Fruit fly (Drosophila melanogaster) whole organism, embryonic: ENCODE measurements around the gene CG15418.

ENCODE experiments used
- Atf-2 ChIP-seq: fragments of 200-800 bp; sonication (Bioruptor generic); optimal IDR thresholded peaks from 2 replicates; lab custom pipeline; 2016; ENCODE audit warnings: missing biosample characterization, missing genetic modification characterization
- Awh ChIP-seq: fragments of 200-800 bp; sonication (Bioruptor generic); IDR thresholded peaks from 2 replicates; pipeline ENCODE4, ENCODE4 v1.3.6; 2022; ENCODE audit warnings: missing biosample characterization, missing genetic modification characterization
- Blimp-1 ChIP-seq: fragments of 200-800 bp; sonication (Bioruptor generic); optimal IDR thresholded peaks from 3 replicates; lab custom pipeline; 2018; ENCODE audit warnings: missing biosample characterization, missing genetic modification characterization, mild to moderate bottlenecking, moderate library complexity, missing genetic modification reagents
- C15 ChIP-seq: fragments of 200-800 bp; sonication (Bioruptor generic); IDR thresholded peaks from 3 replicates; pipeline ENCODE4 v1.3.6; 2022; ENCODE audit warnings: missing biosample characterization, missing genetic modification characterization
- CG12155 ChIP-seq: fragments of 200-800 bp; sonication (Bioruptor generic); optimal IDR thresholded peaks from 3 replicates; lab custom pipeline; 2016; ENCODE audit warnings: missing biosample characterization, missing genetic modification characterization
- CG12391 ChIP-seq: fragments of 200-800 bp; sonication (Bioruptor generic); optimal IDR thresholded peaks from 3 replicates; lab custom pipeline; 2018; ENCODE audit warnings: missing biosample characterization, mild to moderate bottlenecking, missing genetic modification characterization, moderate library complexity
- CG13296 ChIP-seq: fragments of 200-800 bp; sonication (Bioruptor generic); optimal IDR thresholded peaks from 3 replicates; lab custom pipeline; 2018; ENCODE audit warnings: missing biosample characterization, mild to moderate bottlenecking, missing genetic modification characterization
- CG1529 ChIP-seq: fragments of 200-800 bp; sonication (Bioruptor generic); optimal IDR thresholded peaks from 3 replicates; lab custom pipeline; 2018; ENCODE audit warnings: missing biosample characterization, missing genetic modification characterization
- CG17385 ChIP-seq: fragments of 200-800 bp; sonication (Bioruptor generic); optimal IDR thresholded peaks from 3 replicates; lab custom pipeline; 2018; ENCODE audit warnings: missing biosample characterization, mild to moderate bottlenecking, missing genetic modification characterization
- CG2875 ChIP-seq: fragments of 200-800 bp; sonication (Bioruptor generic); optimal IDR thresholded peaks from 2 replicates; lab custom pipeline; 2017; ENCODE audit warnings: missing biosample characterization, mild to moderate bottlenecking, missing genetic modification characterization, missing genetic modification reagents
- CG30431 ChIP-seq: fragments of 200-800 bp; sonication (Bioruptor generic); optimal IDR thresholded peaks from 2 replicates; lab custom pipeline; 2017; ENCODE audit warnings: missing biosample characterization, missing genetic modification characterization
- CG3407 ChIP-seq: fragments of 200-800 bp; sonication (Bioruptor generic); optimal IDR thresholded peaks from 2 replicates; lab custom pipeline; 2018; ENCODE audit warnings: missing biosample characterization, mild to moderate bottlenecking, missing genetic modification characterization
- CG3838 ChIP-seq: fragments of 200-800 bp; sonication (Bioruptor generic); optimal IDR thresholded peaks from 3 replicates; lab custom pipeline; 2016; ENCODE audit warnings: missing biosample characterization, missing genetic modification characterization
- CG4707 ChIP-seq: fragments of 200-800 bp; sonication (Bioruptor generic); optimal IDR thresholded peaks from 2 replicates; lab custom pipeline; 2018; ENCODE audit warnings: missing biosample characterization, mild to moderate bottlenecking, missing genetic modification characterization, moderate library complexity
- CG6683 ChIP-seq: fragments of 200-800 bp; sonication (Bioruptor generic); optimal IDR thresholded peaks from 2 replicates; lab custom pipeline; 2017; ENCODE audit warnings: missing biosample characterization, mild to moderate bottlenecking, missing genetic modification characterization, missing genetic modification reagents
- CG6689 ChIP-seq: fragments of 200-800 bp; sonication (Bioruptor generic); IDR thresholded peaks from 2 replicates; pipeline ENCODE4 v1.3.6; 2022; ENCODE audit warnings: missing biosample characterization, missing genetic modification characterization
- CG7357 ChIP-seq: fragments of 200-800 bp; sonication (Bioruptor generic); IDR thresholded peaks from 3 replicates; pipeline ENCODE4 v1.3.6; 2022; ENCODE audit warnings: missing biosample characterization, missing genetic modification characterization
- CG7556 ChIP-seq: fragments of 200-800 bp; sonication (Bioruptor generic); optimal IDR thresholded peaks from 2 replicates; lab custom pipeline; 2017; ENCODE audit warnings: missing biosample characterization, mild to moderate bottlenecking, missing genetic modification characterization
- CG8281 ChIP-seq: fragments of 200-800 bp; sonication (Bioruptor generic); optimal IDR thresholded peaks from 2 replicates; lab custom pipeline; 2018; ENCODE audit warnings: missing biosample characterization, mild to moderate bottlenecking, missing genetic modification characterization, moderate library complexity
- CG8359 ChIP-seq: fragments of 200-800 bp; sonication (Bioruptor generic); optimal IDR thresholded peaks from 2 replicates; lab custom pipeline; 2017; ENCODE audit warnings: missing biosample characterization, mild to moderate bottlenecking, missing genetic modification characterization, borderline replicate concordance
- CG9215 ChIP-seq: fragments of 200-800 bp; sonication (Bioruptor generic); IDR thresholded peaks from 2 replicates; pipeline ENCODE4 v1.3.6; 2022; ENCODE audit warnings: missing biosample characterization, missing genetic modification characterization
- CoRest ChIP-seq: fragments of 200-800 bp; sonication (Bioruptor generic); optimal IDR thresholded peaks from 3 replicates; lab custom pipeline; 2018; ENCODE audit warnings: missing biosample characterization, mild to moderate bottlenecking, missing genetic modification characterization, moderate library complexity
- H2.0 ChIP-seq: fragments of 200-800 bp; sonication (Bioruptor generic); IDR thresholded peaks from 2 replicates; pipeline ENCODE4 v1.3.6; 2022; ENCODE audit warnings: missing biosample characterization, missing genetic modification characterization
- HLH3B ChIP-seq: fragments of 200-800 bp; sonication (Bioruptor generic); IDR thresholded peaks from 2 replicates; pipeline ENCODE4 v1.3.6; 2022; ENCODE audit warnings: missing biosample characterization, missing genetic modification characterization
- Hand ChIP-seq: fragments of 200-800 bp; sonication (Bioruptor generic); optimal IDR thresholded peaks from 2 replicates; lab custom pipeline; 2017; ENCODE audit warnings: mild to moderate bottlenecking, missing biosample characterization, missing genetic modification reagents, missing genetic modification characterization
- Lpt ChIP-seq: fragments of >200 bp; optimal IDR thresholded peaks from 2 replicates; lab custom pipeline; 2018; ENCODE audit warnings: missing biosample characterization, missing genetic modification characterization
- Mes4 ChIP-seq: fragments of 200-800 bp; sonication (Bioruptor generic); optimal IDR thresholded peaks from 2 replicates; lab custom pipeline; 2016; ENCODE audit warnings: missing biosample characterization, missing genetic modification characterization
- Sox100B ChIP-seq: fragments of 200-800 bp; sonication (Bioruptor generic); optimal IDR thresholded peaks from 3 replicates; lab custom pipeline; 2018; ENCODE audit warnings: missing biosample characterization, mild to moderate bottlenecking, missing genetic modification characterization
- Ssrp ChIP-seq: fragments of 200-800 bp; sonication (Bioruptor generic); optimal IDR thresholded peaks from 2 replicates; lab custom pipeline; 2018; ENCODE audit warnings: missing biosample characterization, mild to moderate bottlenecking, missing genetic modification characterization, moderate library complexity
- Xbp1 ChIP-seq: fragments of 200-800 bp; sonication (Bioruptor generic); optimal IDR thresholded peaks from 3 replicates; lab custom pipeline; 2016; ENCODE audit warnings: missing biosample characterization, mild to moderate bottlenecking, missing genetic modification characterization
- YL-1 ChIP-seq: fragments of 200-800 bp; sonication (Bioruptor generic); optimal IDR thresholded peaks from 3 replicates; lab custom pipeline; 2017; ENCODE audit warnings: missing biosample characterization, mild to moderate bottlenecking, missing genetic modification characterization
- ase ChIP-seq: fragments of 200-800 bp; sonication (Bioruptor generic); IDR thresholded peaks from 3 replicates; pipeline ENCODE4 v1.3.6; 2022; ENCODE audit warnings: missing biosample characterization, missing genetic modification characterization
- ato ChIP-seq: fragments of 200-800 bp; sonication (Bioruptor generic); IDR thresholded peaks from 2 replicates; pipeline ENCODE4 v1.3.6; 2022; ENCODE audit warnings: missing biosample characterization, missing genetic modification characterization; ENCODE audit not compliant: partially characterized antibody
- esg ChIP-seq: fragments of 200-800 bp; sonication (Bioruptor generic); conservative IDR thresholded peaks from 2 replicates; pipeline ENCODE4 v1.3.6; 2022; ENCODE audit warnings: missing biosample characterization, missing genetic modification characterization
- hb ChIP-seq: fragments of 200-800 bp; sonication (Bioruptor generic); IDR thresholded peaks from 3 replicates; pipeline ENCODE4 v1.3.6; 2022; ENCODE audit warnings: missing biosample characterization, missing genetic modification characterization; ENCODE audit not compliant: partially characterized antibody
- mam ChIP-seq: fragments of 200-800 bp; sonication (Bioruptor generic); optimal IDR thresholded peaks from 3 replicates; lab custom pipeline; 2016; ENCODE audit warnings: missing biosample characterization, missing genetic modification characterization
- otp ChIP-seq: fragments of 200-800 bp; sonication (Bioruptor generic); IDR thresholded peaks from 3 replicates; pipeline ENCODE4, ENCODE4 v1.3.6; 2022; ENCODE audit warnings: missing biosample characterization, missing genetic modification characterization
- pan ChIP-seq, 4 experiments: fragments of >200 bp in 3 of 4; fragments of 200-800 bp in 1 of 4; sonication (Bioruptor generic) in 1 of 4; optimal IDR thresholded peaks in 3 of 4; IDR thresholded peaks in 1 of 4; 2 replicates each; pipeline versions ENCODE4 v1.3.6 to Lab custom; 2017 to 2022; ENCODE audit warnings: missing biosample characterization in 2 of 4, missing genetic modification characterization in 2 of 4, mixed read lengths in 1 of 4
- phol ChIP-seq: fragments of 200-800 bp; sonication (Bioruptor generic); optimal IDR thresholded peaks from 3 replicates; lab custom pipeline; 2018; ENCODE audit warnings: missing biosample characterization, mild to moderate bottlenecking, missing genetic modification characterization, moderate library complexity
- pnt ChIP-seq: fragments of 200-800 bp; sonication (Bioruptor generic); optimal IDR thresholded peaks from 3 replicates; lab custom pipeline; 2016; ENCODE audit warnings: missing biosample characterization, missing genetic modification characterization
- row ChIP-seq: fragments of 200-800 bp; sonication (Bioruptor generic); IDR thresholded peaks from 3 replicates; pipeline ENCODE4 v1.3.6; 2022; ENCODE audit warnings: missing biosample characterization, missing genetic modification characterization
- schlank ChIP-seq: fragments of 200-800 bp; sonication (Bioruptor generic); optimal IDR thresholded peaks from 2 replicates; lab custom pipeline; 2018; ENCODE audit warnings: missing biosample characterization, mild to moderate bottlenecking, missing genetic modification characterization
- sens ChIP-seq: fragments of 200-800 bp; sonication (Bioruptor generic); peaks from one replicate; lab custom pipeline; 2016; ENCODE audit warnings: missing biosample characterization, missing genetic modification characterization
- slbo ChIP-seq: fragments of 200-800 bp; sonication (Bioruptor generic); IDR thresholded peaks from 2 replicates; pipeline ENCODE4 v1.3.6; 2022; ENCODE audit warnings: missing biosample characterization, missing genetic modification characterization
- tio ChIP-seq: fragments of 200-800 bp; sonication (Bioruptor generic); optimal IDR thresholded peaks from 2 replicates; lab custom pipeline; 2017; ENCODE audit warnings: missing biosample characterization, missing genetic modification characterization, inconsistent platforms
- unc-4 ChIP-seq: fragments of 200-800 bp; sonication (Bioruptor generic); IDR thresholded peaks from 2 replicates; pipeline ENCODE4 v1.3.6; 2022; ENCODE audit warnings: missing biosample characterization, missing genetic modification characterization; ENCODE audit not compliant: partially characterized antibody
- unpg ChIP-seq: fragments of 200-800 bp; sonication (Bioruptor generic); optimal IDR thresholded peaks from 3 replicates; lab custom pipeline; 2018; ENCODE audit warnings: missing biosample characterization, mild to moderate bottlenecking, missing genetic modification characterization, moderate library complexity
- wdn ChIP-seq: fragments of 200-800 bp; sonication (Bioruptor generic); IDR thresholded peaks from 2 replicates; pipeline ENCODE4 v1.3.6; 2022; ENCODE audit warnings: missing biosample characterization, missing genetic modification characterization
- wor ChIP-seq: fragments of 200-800 bp; sonication (Bioruptor generic); IDR thresholded peaks from 2 replicates; pipeline ENCODE4 v1.3.6; 2022; ENCODE audit warnings: missing biosample characterization, missing genetic modification characterization

Gene CG15418

DNA sequence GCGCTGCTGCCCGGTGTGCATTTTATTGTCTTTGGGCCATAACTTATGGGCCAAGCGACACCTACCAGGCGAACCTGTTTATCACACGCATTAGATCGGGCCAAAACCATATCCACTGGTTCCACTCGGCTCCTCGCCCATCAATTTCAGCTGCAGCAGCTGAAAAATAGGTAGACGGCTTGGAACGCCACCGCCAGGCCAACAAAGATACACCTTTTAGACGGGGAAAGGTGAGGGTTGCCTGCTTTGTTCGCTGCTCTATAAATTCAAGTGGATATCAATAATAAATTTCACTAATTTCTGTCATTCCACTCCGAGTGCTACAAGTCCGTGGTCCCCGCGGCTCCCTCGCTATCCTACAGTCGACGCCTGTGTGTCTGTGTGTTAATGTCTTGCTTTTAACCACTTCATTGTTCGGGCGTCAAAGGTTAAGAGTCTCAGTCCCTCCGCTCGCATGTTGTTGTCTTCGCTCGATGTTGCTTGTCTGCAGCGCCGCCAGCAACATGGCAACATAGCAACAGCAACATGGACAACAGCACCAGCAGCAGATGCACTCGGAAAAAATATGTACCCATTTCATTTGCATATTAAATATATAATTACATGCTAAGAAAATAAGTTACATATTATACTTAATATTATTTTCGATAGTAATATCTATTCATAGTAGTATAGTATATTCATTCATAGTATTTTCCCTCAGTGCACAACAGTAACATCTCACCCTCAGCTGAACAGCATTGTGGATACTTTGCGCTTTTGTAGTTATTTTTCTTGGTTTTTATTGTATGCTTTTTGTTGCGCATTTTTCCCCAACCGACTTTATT, 33.4 kb downstream of the CG15418 start (continued):
- TF ChIP-seq CG12155 (GFP tag; lab: Kevin White, UChicago) = peak; percentile 51
- peak; percentile 75 for TF ChIP-seq CG3407 (GFP tag; lab: Kevin White, UChicago)
- no peak for TF ChIP-seq mam (GFP tag; lab: Kevin White, UChicago)
- peak; percentile 1 for TF ChIP-seq YL-1 (GFP tag; lab: Kevin White, UChicago)
- TF ChIP-seq otp = peak; percentile 73; the same call in 2 of the 3 replicates
- TF ChIP-seq Hand (GFP tag; lab: Kevin White, UChicago) = no peak
- peak; percentile 67; the same call in 1 of the 2 replicates for TF ChIP-seq H2.0 (GFP tag; lab: Robert Waterston, UW)
- peak; percentile 91 for TF ChIP-seq phol
- TF ChIP-seq Awh (GFP tag; lab: Robert Waterston, UW) = peak; percentile 89
- no peak for TF ChIP-seq CG6683
- no peak for TF ChIP-seq ato
- TF ChIP-seq pnt (GFP tag; lab: Kevin White, UChicago) = no peak
- TF ChIP-seq CG30431 (GFP tag; lab: Kevin White, UChicago) = peak; percentile 68
- TF ChIP-seq wdn (GFP tag; lab: Robert Waterston, UW) = no peak
- peak; percentile 79 for TF ChIP-seq CG8359
- TF ChIP-seq unc-4 (GFP tag; lab: Robert Waterston, UW) = no peak
- TF ChIP-seq esg (GFP tag; lab: Robert Waterston, UW) = no peak
- TF ChIP-seq C15 (GFP tag; lab: Robert Waterston, UW) = no peak
- TF ChIP-seq Lpt (GFP tag; lab: Kevin White, UChicago) = no peak
- peak; percentile 71; the same call in 2 of the 3 replicates for TF ChIP-seq CG7357 (GFP tag; lab: Robert Waterston, UW)
- peak; percentile 66 for TF ChIP-seq wor (GFP tag; lab: Robert Waterston, UW)
- TF ChIP-seq Blimp-1 (GFP tag; lab: Kevin White, UChicago) = peak; percentile 86
- TF ChIP-seq CG12391 (tag; lab: Kevin White, UChicago) = peak; percentile 92
- TF ChIP-seq row = peak; percentile 89
- peak; percentile 39 for TF ChIP-seq CG3838
- TF ChIP-seq hb = no peak

DNA sequence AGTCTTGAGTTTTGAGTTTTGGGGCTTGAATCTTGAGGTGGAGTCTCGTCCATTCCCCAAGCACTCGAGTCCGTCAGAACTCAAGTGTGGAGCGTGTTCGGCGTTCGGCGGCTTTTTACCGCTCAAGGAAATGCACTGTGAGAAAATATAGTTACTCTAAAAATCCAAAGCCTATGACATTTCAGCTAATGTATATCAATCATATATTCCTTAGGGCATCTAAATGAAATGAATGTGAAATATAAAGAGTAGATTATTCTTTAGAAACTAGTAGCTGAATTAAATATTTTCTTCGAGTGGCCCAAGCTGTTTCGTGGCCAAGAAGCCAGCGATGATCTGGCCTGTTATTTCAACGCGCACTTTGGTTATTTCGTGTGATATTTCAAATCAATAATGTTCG, 34.2 kb downstream of the CG15418 start:
- TF ChIP-seq Xbp1 (GFP tag; lab: Kevin White, UChicago) (peak; percentile 31), Ssrp (tag; lab: Kevin White, UChicago) (peak; percentile 40), HLH3B (peak; percentile 30; the same call in 1 of the 2 replicates), Mes4 (GFP tag; lab: Kevin White, UChicago) (no peak), CG4707 (peak; percentile 15), CG9215 (GFP tag; lab: Robert Waterston, UW) (no peak), tio (GFP tag; lab: Kevin White, UChicago) (peak; percentile 7), CG13296 (GFP tag; lab: Kevin White, UChicago) (no peak), sens (GFP tag; lab: Kevin White, UChicago) (peak; percentile 86), CG8281 (tag; lab: Kevin White, UChicago) (no peak), CG17385 (GFP tag; lab: Kevin White, UChicago) (peak; percentile 28), CoRest (peak; percentile 37), pan (optimal IDR thresholded peaks at IDR 0.05; lab: Kevin White, UChicago) (no peak), pan (GFP tag; optimal IDR thresholded peaks at IDR 0.05 in 1 of 2, IDR thresholded peaks at IDR 0.05 in 1 of 2) (peak in 1 of 2 experiments; percentile 59), slbo (no peak), schlank (tag; lab: Kevin White, UChicago) (no peak), CG6689 (GFP tag; lab: Robert Waterston, UW) (peak; percentile 56), CG1529 (GFP tag; lab: Kevin White, UChicago) (peak; percentile 30), Sox100B (GFP tag; lab: Kevin White, UChicago) (peak; percentile 26), Atf-2 (GFP tag; lab: Kevin White, UChicago) (no peak), CG7556 (GFP tag; lab: Kevin White, UChicago) (peak; percentile 29), unpg (GFP tag; lab: Kevin White, UChicago) (peak; percentile 63), ase (GFP tag; lab: Robert Waterston, UW) (no peak), CG2875 (GFP tag; lab: Kevin White, UChicago) (peak; percentile 46)
